Fruit fly (Drosophila melanogaster) whole organism, prepupa: ENCODE measurements around the gene form3.

Experiments
- CG11294 ChIP-seq: fragments of 200-800 bp; sonication (Bioruptor generic); IDR thresholded peaks from 2 replicates; pipeline ENCODE4 v1.3.6; 2022; ENCODE audit warnings: missing biosample characterization, missing genetic modification characterization
- CG31627 ChIP-seq: fragments of 200-800 bp; sonication (Bioruptor generic); optimal IDR thresholded peaks from 3 replicates; lab custom pipeline; 2016; ENCODE audit warnings: missing biosample characterization, missing genetic modification characterization
- CG34406 ChIP-seq: fragments of 200-800 bp; sonication (Bioruptor generic); optimal IDR thresholded peaks from 3 replicates; lab custom pipeline; 2016; ENCODE audit warnings: missing biosample characterization, missing genetic modification characterization
- CG6792 ChIP-seq: fragments of 200-800 bp; sonication (Bioruptor generic); optimal IDR thresholded peaks from 3 replicates; lab custom pipeline; 2016; ENCODE audit warnings: missing biosample characterization, missing genetic modification characterization
- Hr39 ChIP-seq: fragments of 200-800 bp; sonication (Bioruptor generic); optimal IDR thresholded peaks from 2 replicates; lab custom pipeline; 2016; ENCODE audit warnings: missing biosample characterization, missing genetic modification characterization
- Sox102F ChIP-seq: fragments of 200-800 bp; sonication (Bioruptor generic); optimal IDR thresholded peaks from 2 replicates; lab custom pipeline; 2016; ENCODE audit warnings: missing biosample characterization, mild to moderate bottlenecking, missing genetic modification characterization
- cyc ChIP-seq: fragments of 200-800 bp; sonication (Bioruptor generic); optimal IDR thresholded peaks from 3 replicates; lab custom pipeline; 2016; ENCODE audit warnings: missing biosample characterization, missing genetic modification characterization
- dac ChIP-seq: fragments of 200-800 bp; sonication (Bioruptor generic); optimal IDR thresholded peaks from 2 replicates; lab custom pipeline; 2017; ENCODE audit warnings: missing biosample characterization, mild to moderate bottlenecking, missing genetic modification characterization

- no peak for TF ChIP-seq Sox102F (GFP tag; lab: Kevin White, UChicago)
- no peak for TF ChIP-seq CG34406 (GFP tag; lab: Kevin White, UChicago)
- TF ChIP-seq Hr39 (GFP tag; lab: Kevin White, UChicago): no peak
- TF ChIP-seq cyc (GFP tag; lab: Kevin White, UChicago): no peak
- TF ChIP-seq dac: no peak
- no peak for TF ChIP-seq CG31627 (GFP tag; lab: Kevin White, UChicago)
- TF ChIP-seq CG6792 (GFP tag; lab: Kevin White, UChicago): no peak
- no peak for TF ChIP-seq CG11294 (GFP tag; lab: Robert Waterston, UW)
Observed at dm6 chr3L:7058401-7058999, 36.1 kb upstream of the form3 start.
